Fruit fly (Drosophila melanogaster) whole organism, prepupa: ENCODE results near the gene CG1750.

Experiments used
- CG10631 ChIP-seq: fragments of 200-800 bp; sonication (Bioruptor generic); optimal IDR thresholded peaks from 2 replicates; lab custom pipeline; 2016; ENCODE audit warnings: missing biosample characterization, missing genetic modification characterization
- CG11762 ChIP-seq: fragments of 200-800 bp; sonication (Bioruptor generic); optimal IDR thresholded peaks from 3 replicates; lab custom pipeline; 2016; ENCODE audit warnings: missing biosample characterization, missing genetic modification characterization; ENCODE audit not compliant: insufficient read depth
- CG11902 ChIP-seq: fragments of 200-800 bp; sonication (Bioruptor generic); optimal IDR thresholded peaks from 3 replicates; lab custom pipeline; 2016; ENCODE audit warnings: missing biosample characterization, missing genetic modification characterization
- CG16779 ChIP-seq: fragments of 200-800 bp; sonication (Bioruptor generic); optimal IDR thresholded peaks from 3 replicates; lab custom pipeline; 2017; ENCODE audit warnings: missing biosample characterization, mild to moderate bottlenecking, missing genetic modification characterization
- CG3032 ChIP-seq: fragments of 200-800 bp; optimal IDR thresholded peaks from 2 replicates; lab custom pipeline; 2019; ENCODE audit warnings: missing biosample characterization, mild to moderate bottlenecking, missing genetic modification characterization, moderate library complexity
- CG31627 ChIP-seq: fragments of 200-800 bp; sonication (Bioruptor generic); optimal IDR thresholded peaks from 3 replicates; lab custom pipeline; 2016; ENCODE audit warnings: missing biosample characterization, missing genetic modification characterization
- CG32006 ChIP-seq: fragments of 200-800 bp; sonication (Bioruptor generic); optimal IDR thresholded peaks from 3 replicates; lab custom pipeline; 2017; ENCODE audit warnings: missing biosample characterization, mild to moderate bottlenecking, missing genetic modification characterization
- CG3919 ChIP-seq: fragments of 200-800 bp; sonication (Bioruptor generic); optimal IDR thresholded peaks from 3 replicates; lab custom pipeline; 2016; ENCODE audit warnings: missing biosample characterization, missing genetic modification characterization
- CG6276 ChIP-seq: fragments of 200-800 bp; sonication (Bioruptor generic); optimal IDR thresholded peaks from 2 replicates; lab custom pipeline; 2017; ENCODE audit warnings: missing biosample characterization, mild to moderate bottlenecking, missing genetic modification characterization
- CG6792 ChIP-seq: fragments of 200-800 bp; sonication (Bioruptor generic); optimal IDR thresholded peaks from 3 replicates; lab custom pipeline; 2016; ENCODE audit warnings: missing biosample characterization, missing genetic modification characterization
- CG6808 ChIP-seq: fragments of 200-800 bp; sonication (Bioruptor generic); optimal IDR thresholded peaks from 3 replicates; lab custom pipeline; 2017; ENCODE audit warnings: missing biosample characterization, missing genetic modification characterization, mild to moderate bottlenecking, moderate library complexity, missing genetic modification reagents
- CG6854 ChIP-seq: fragments of 200-800 bp; sonication (Bioruptor generic); optimal IDR thresholded peaks from 2 replicates; lab custom pipeline; 2017; ENCODE audit warnings: missing biosample characterization, mild to moderate bottlenecking, missing genetic modification characterization
- CG7368 ChIP-seq: fragments of 200-800 bp; sonication (Bioruptor generic); optimal IDR thresholded peaks from 3 replicates; lab custom pipeline; 2016; ENCODE audit warnings: missing biosample characterization, missing genetic modification characterization
- CG8632 ChIP-seq: fragments of 200-800 bp; sonication (Bioruptor generic); optimal IDR thresholded peaks from 3 replicates; lab custom pipeline; 2016; ENCODE audit warnings: missing biosample characterization, missing genetic modification characterization
- Eip78C ChIP-seq: fragments of 200-800 bp; sonication (Bioruptor generic); peaks from one replicate; lab custom pipeline; 2016; ENCODE audit warnings: missing biosample characterization, missing genetic modification characterization
- Eip93F ChIP-seq: fragments of 200-800 bp; sonication (Bioruptor generic); optimal IDR thresholded peaks from 2 replicates; lab custom pipeline; 2016; ENCODE audit warnings: missing biosample characterization, mild to moderate bottlenecking, missing genetic modification characterization
- Ets96B ChIP-seq: fragments of 200-800 bp; optimal IDR thresholded peaks from 2 replicates; lab custom pipeline; 2019; ENCODE audit warnings: missing biosample characterization, mild to moderate bottlenecking, missing genetic modification characterization, moderate library complexity
- Gug ChIP-seq: fragments of 200-800 bp; sonication (Bioruptor generic); IDR thresholded peaks from 2 replicates; pipeline ENCODE4 v1.3.6; 2022; ENCODE audit warnings: missing biosample characterization, missing genetic modification characterization
- Hr38 ChIP-seq: sonication (Bioruptor generic); optimal IDR thresholded peaks from 2 replicates; lab custom pipeline; 2016; ENCODE audit warnings: missing biosample characterization, missing genetic modification characterization
- Hr39 ChIP-seq: fragments of 200-800 bp; sonication (Bioruptor generic); optimal IDR thresholded peaks from 2 replicates; lab custom pipeline; 2016; ENCODE audit warnings: missing biosample characterization, missing genetic modification characterization
- Hr4 ChIP-seq: fragments of 200-800 bp; sonication (Bioruptor generic); optimal IDR thresholded peaks from 3 replicates; lab custom pipeline; 2016; ENCODE audit warnings: missing biosample characterization, missing genetic modification characterization
- Lpt ChIP-seq: fragments of 200-800 bp; sonication (Bioruptor generic); optimal IDR thresholded peaks from 3 replicates; lab custom pipeline; 2016; ENCODE audit warnings: missing biosample characterization, missing genetic modification characterization
- Met ChIP-seq: fragments of 200-800 bp; sonication (Bioruptor generic); optimal IDR thresholded peaks from 3 replicates; lab custom pipeline; 2016; ENCODE audit warnings: missing biosample characterization, missing genetic modification characterization
- Smox ChIP-seq: fragments of 200-800 bp; sonication (Bioruptor generic); optimal IDR thresholded peaks from 3 replicates; lab custom pipeline; 2016; ENCODE audit warnings: missing biosample characterization, missing genetic modification characterization
- Sox102F ChIP-seq: fragments of 200-800 bp; sonication (Bioruptor generic); optimal IDR thresholded peaks from 2 replicates; lab custom pipeline; 2016; ENCODE audit warnings: missing biosample characterization, mild to moderate bottlenecking, missing genetic modification characterization
- acj6 ChIP-seq: fragments of 200-800 bp; sonication (Bioruptor generic); optimal IDR thresholded peaks from 3 replicates; lab custom pipeline; 2016; ENCODE audit warnings: missing biosample characterization, missing genetic modification characterization
- dac ChIP-seq: fragments of 200-800 bp; sonication (Bioruptor generic); optimal IDR thresholded peaks from 2 replicates; lab custom pipeline; 2017; ENCODE audit warnings: missing biosample characterization, mild to moderate bottlenecking, missing genetic modification characterization
- dsx ChIP-seq: fragments of 200-800 bp; optimal IDR thresholded peaks from 3 replicates; lab custom pipeline; 2019; ENCODE audit warnings: missing biosample characterization, mild to moderate bottlenecking, missing genetic modification characterization, moderate library complexity; ENCODE audit not compliant: poor library complexity, severe bottlenecking
- esn ChIP-seq: fragments of 200-800 bp; sonication (Bioruptor generic); optimal IDR thresholded peaks from 2 replicates; lab custom pipeline; 2016; ENCODE audit warnings: missing biosample characterization, mild to moderate bottlenecking, missing genetic modification characterization, moderate library complexity
- fd85E ChIP-seq: fragments of 200-800 bp; sonication (Bioruptor generic); optimal IDR thresholded peaks from 3 replicates; lab custom pipeline; 2016; ENCODE audit warnings: missing biosample characterization, missing genetic modification characterization
- fkh ChIP-seq: fragments of 200-800 bp; sonication (Bioruptor generic); optimal IDR thresholded peaks from 3 replicates; lab custom pipeline; 2017; ENCODE audit warnings: missing biosample characterization, mild to moderate bottlenecking, missing genetic modification characterization, moderate library complexity
- net ChIP-seq: fragments of 200-800 bp; sonication (Bioruptor generic); optimal IDR thresholded peaks from 3 replicates; lab custom pipeline; 2016; ENCODE audit warnings: missing biosample characterization, missing genetic modification characterization
- pdm3 ChIP-seq: fragments of 200-800 bp; sonication (Bioruptor generic); optimal IDR thresholded peaks from 3 replicates; lab custom pipeline; 2016; ENCODE audit warnings: missing biosample characterization, missing genetic modification characterization
- salr ChIP-seq, 2 experiments: fragments of 200-800 bp; sonication (Bioruptor generic); optimal IDR thresholded peaks; 3 replicates each; lab custom pipeline; 2016 to 2018; ENCODE audit warnings: missing biosample characterization in 2 of 2, missing genetic modification characterization in 2 of 2, mild to moderate bottlenecking in 1 of 2
- spab ChIP-seq: fragments of 200-800 bp; sonication (Bioruptor generic); optimal IDR thresholded peaks from 2 replicates; lab custom pipeline; 2017; ENCODE audit warnings: missing biosample characterization, mild to moderate bottlenecking, missing genetic modification characterization, missing genetic modification reagents
- ss ChIP-seq, 2 experiments: fragments of 200-800 bp; sonication (Bioruptor generic); optimal IDR thresholded peaks; 2 replicates in 1 of 2; 3 replicates in 1 of 2; lab custom pipeline; 2017 to 2018; ENCODE audit warnings: mild to moderate bottlenecking in 2 of 2, missing biosample characterization in 2 of 2, missing genetic modification characterization in 2 of 2, moderate library complexity in 1 of 2
- svp ChIP-seq: fragments of 200-800 bp; sonication (Bioruptor generic); peaks from one replicate; lab custom pipeline; 2016; ENCODE audit warnings: missing biosample characterization, missing genetic modification characterization
- vri ChIP-seq: fragments of 200-800 bp; sonication (Bioruptor generic); optimal IDR thresholded peaks from 3 replicates; lab custom pipeline; 2016; ENCODE audit warnings: missing biosample characterization, mild to moderate bottlenecking, missing genetic modification characterization

CG1750 gene

DNA sequence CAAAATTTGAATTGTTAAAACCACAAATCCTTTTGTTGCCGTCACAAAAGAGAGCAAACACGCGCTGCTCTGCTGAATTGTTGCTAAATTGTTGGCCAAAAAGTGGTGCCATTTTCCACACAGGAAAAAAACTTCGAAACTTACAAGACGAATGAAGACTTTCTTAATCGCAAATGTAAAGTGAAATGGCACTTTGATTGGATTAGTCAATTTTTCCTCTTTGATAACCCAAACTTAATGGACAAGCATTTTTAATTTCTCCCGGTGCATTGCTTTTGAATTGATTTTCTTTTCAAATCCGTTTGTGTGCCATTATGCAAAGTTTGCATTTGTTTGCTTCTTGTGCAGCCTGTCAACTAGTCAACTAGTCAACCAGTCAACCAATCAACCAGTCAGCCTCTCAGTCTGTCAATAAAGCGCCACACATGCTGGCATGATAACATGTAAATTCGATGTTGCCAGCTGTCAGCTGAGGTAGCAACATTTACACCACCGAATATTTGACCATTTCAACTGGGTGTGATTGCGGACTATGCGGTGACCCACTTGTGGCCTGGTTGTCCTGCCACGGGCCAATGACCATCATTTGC, 11.5 kb downstream of the CG1750 start (continued):
- TF ChIP-seq CG6276 (GFP tag; lab: Kevin White, UChicago) (peak; percentile 37), dsx (GFP tag; lab: Kevin White, UChicago) (no peak), Eip93F (no peak), CG16779 (tag; lab: Kevin White, UChicago) (no peak), CG31627 (GFP tag; lab: Kevin White, UChicago) (no peak), CG11762 (GFP tag; lab: Kevin White, UChicago) (no peak), CG6854 (GFP tag; lab: Kevin White, UChicago) (no peak), pdm3 (GFP tag; lab: Kevin White, UChicago) (peak; percentile 48), CG3032 (no peak), Ets96B (tag; lab: Kevin White, UChicago) (no peak), CG6808 (no peak), fkh (GFP tag; lab: Kevin White, UChicago) (no peak), Sox102F (no peak), svp (no peak), CG10631 (no peak), Gug (GFP tag; lab: Robert Waterston, UW) (peak; percentile 29; the same call in 1 of the 2 replicates), Hr38 (GFP tag; lab: Kevin White, UChicago) (no peak), Hr4 (GFP tag; lab: Kevin White, UChicago) (peak; percentile 80), CG6792 (GFP tag; lab: Kevin White, UChicago) (no peak), vri (GFP tag; lab: Kevin White, UChicago) (no peak), ss (GFP tag; optimal IDR thresholded peaks at IDR 0.05; lab: Kevin White, UChicago) (no peak), CG32006 (GFP tag; lab: Kevin White, UChicago) (peak; percentile 73), Met (no peak), esn (no peak), spab (GFP tag; lab: Kevin White, UChicago) (no peak), CG3919 (GFP tag; lab: Kevin White, UChicago) (peak; percentile 29)
- TF ChIP-seq, all 60 proteins: peak for 18

DNA sequence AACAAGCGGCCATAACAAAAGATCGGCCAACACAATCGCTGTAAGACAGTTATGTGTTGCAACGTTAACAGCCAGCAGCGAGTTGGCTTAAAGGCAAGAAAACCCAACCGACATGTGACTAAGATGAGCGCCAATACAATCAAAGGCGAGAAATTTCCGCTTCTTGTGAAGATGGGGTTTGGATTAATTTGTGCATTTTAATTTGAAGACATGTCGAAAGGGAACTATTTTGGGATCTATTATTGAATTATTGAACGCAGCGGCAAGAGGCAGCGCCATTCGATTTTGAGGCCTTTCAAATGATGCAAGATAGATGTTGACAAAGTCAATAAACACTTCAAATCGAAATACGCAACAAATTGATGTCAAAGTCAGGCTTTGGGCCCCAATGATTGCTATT, 13.6 kb downstream of the CG1750 start:
- no peak for TF ChIP-seq fd85E (GFP tag; lab: Kevin White, UChicago)
- no peak for TF ChIP-seq CG7368 (GFP tag; lab: Kevin White, UChicago)
- no peak for TF ChIP-seq CG16779 (tag; lab: Kevin White, UChicago)
- TF ChIP-seq CG32006 (GFP tag; lab: Kevin White, UChicago) = no peak
- no peak for TF ChIP-seq spab (GFP tag; lab: Kevin White, UChicago)
- TF ChIP-seq Smox (GFP tag; lab: Kevin White, UChicago) = no peak
- TF ChIP-seq Eip78C (GFP tag; lab: Kevin White, UChicago) = no peak
- no peak for TF ChIP-seq CG11762 (GFP tag; lab: Kevin White, UChicago)
- no peak for TF ChIP-seq Hr39
- TF ChIP-seq CG11902 = no peak
- TF ChIP-seq salr (GFP tag; optimal IDR thresholded peaks at IDR 0.05; lab: Kevin White, UChicago) = no peak
- no peak for TF ChIP-seq acj6
- TF ChIP-seq CG6854 (GFP tag; lab: Kevin White, UChicago) = no peak
- TF ChIP-seq CG3032 = no peak

dm6 chr3R:31240023-31240422, 14.7 kb downstream of the CG1750 start:
- TF ChIP-seq Lpt (GFP tag; lab: Kevin White, UChicago) (no peak), fkh (GFP tag; lab: Kevin White, UChicago) (peak; percentile 39), CG8632 (GFP tag; lab: Kevin White, UChicago) (no peak), Eip78C (GFP tag; lab: Kevin White, UChicago) (no peak), net (GFP tag; lab: Kevin White, UChicago) (no peak), dac (GFP tag; lab: Kevin White, UChicago) (no peak), vri (GFP tag; lab: Kevin White, UChicago) (no peak)
